Worm (Caenorhabditis elegans): ENCODE measurements around the gene sra-34.

DNA sequence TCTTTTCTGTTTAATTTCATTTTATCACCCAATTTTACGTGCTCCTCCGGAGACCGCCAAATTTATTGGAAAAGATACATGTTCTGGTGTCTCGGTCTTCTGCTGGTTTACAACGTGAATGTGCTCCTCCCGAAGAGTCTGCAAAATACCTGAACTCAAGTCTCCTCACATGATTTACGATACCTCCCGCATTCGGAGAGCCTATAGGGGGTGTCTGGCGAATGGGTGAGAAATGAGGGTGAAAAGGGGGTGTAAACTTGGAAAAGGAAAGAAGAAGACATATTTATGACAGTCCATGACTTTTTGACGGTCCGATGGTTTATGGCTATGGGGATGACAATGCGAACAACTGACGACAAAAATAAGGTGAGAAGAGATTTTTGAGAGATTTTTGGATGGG, 27.2 kb downstream of the sra-34 start:
- TF ChIP-seq ztf-4 (tag; optimal IDR thresholded peaks at IDR 0.05): no peak
- TF ChIP-seq fkh-4 (tag; optimal IDR thresholded peaks at IDR 0.05; ENCODE audit: borderline replicate concordance): no peak
- no peak for TF ChIP-seq snpc-4 (tag; optimal IDR thresholded peaks at IDR 0.05)

All from whole organism, L1 larva.